Fruit fly (Drosophila melanogaster) whole organism, embryonic: ENCODE results near the gene Tsp66A.

Experiments
- BEAF-32 ChIP-seq: fragments of 200-800 bp; sonication (Bioruptor generic); optimal IDR thresholded peaks from 3 replicates; lab custom pipeline; 2017; ENCODE audit warnings: missing biosample characterization, missing genetic modification characterization, mild to moderate bottlenecking, moderate library complexity, missing genetic modification reagents
- CG12219 ChIP-seq: fragments of 200-800 bp; sonication (Bioruptor generic); optimal IDR thresholded peaks from 3 replicates; lab custom pipeline; 2018; ENCODE audit warnings: missing biosample characterization, mild to moderate bottlenecking, missing genetic modification characterization
- CG1233 ChIP-seq: fragments of 200-800 bp; sonication (Bioruptor generic); optimal IDR thresholded peaks from 4 replicates; lab custom pipeline; 2018; ENCODE audit warnings: missing biosample characterization, mild to moderate bottlenecking, missing genetic modification characterization
- CG13424 ChIP-seq: fragments of 200-800 bp; sonication (Bioruptor generic); optimal IDR thresholded peaks from 2 replicates; lab custom pipeline; 2019; ENCODE audit warnings: missing biosample characterization, mild to moderate bottlenecking, missing genetic modification characterization, moderate library complexity
- CG16813 ChIP-seq: fragments of 200-800 bp; sonication (Bioruptor generic); IDR thresholded peaks from 3 replicates; pipeline ENCODE4 v1.3.6; 2022; ENCODE audit warnings: missing biosample characterization, missing genetic modification characterization; ENCODE audit not compliant: partially characterized antibody
- CG17361 ChIP-seq: fragments of 200-800 bp; sonication (Bioruptor generic); IDR thresholded peaks from 3 replicates; pipeline ENCODE4 v1.3.6; 2022; ENCODE audit warnings: missing biosample characterization, missing genetic modification characterization
- CG31224 ChIP-seq: fragments of 200-800 bp; sonication (Bioruptor generic); IDR thresholded peaks from 2 replicates; pipeline ENCODE4 v1.3.6; 2022; ENCODE audit warnings: missing biosample characterization, missing genetic modification characterization
- CG7745 ChIP-seq: fragments of 200-800 bp; sonication (Bioruptor generic); optimal IDR thresholded peaks from 2 replicates; lab custom pipeline; 2018; ENCODE audit warnings: missing biosample characterization, mild to moderate bottlenecking, missing genetic modification characterization, moderate library complexity
- CG8924 ChIP-seq: fragments of 200-800 bp; optimal IDR thresholded peaks from 3 replicates; lab custom pipeline; 2019; ENCODE audit warnings: missing biosample characterization, mild to moderate bottlenecking, missing genetic modification characterization, moderate library complexity
- CG9797 ChIP-seq: fragments of 200-800 bp; sonication (Bioruptor generic); optimal IDR thresholded peaks from 3 replicates; lab custom pipeline; 2018; ENCODE audit warnings: missing biosample characterization, mild to moderate bottlenecking, missing genetic modification characterization
- CHES-1-like ChIP-seq: fragments of 200-800 bp; sonication (Bioruptor generic); optimal IDR thresholded peaks from 2 replicates; lab custom pipeline; 2016; ENCODE audit warnings: missing biosample characterization, missing genetic modification characterization
- CrebB ChIP-seq: fragments of 200-800 bp; sonication (Bioruptor generic); optimal IDR thresholded peaks from 3 replicates; lab custom pipeline; 2018; ENCODE audit warnings: missing biosample characterization, mild to moderate bottlenecking, missing genetic modification characterization
- Fer1 ChIP-seq: fragments of 200-800 bp; sonication (Bioruptor generic); optimal IDR thresholded peaks from 2 replicates; lab custom pipeline; 2017; ENCODE audit warnings: missing biosample characterization, mild to moderate bottlenecking, missing genetic modification characterization
- Fer2 ChIP-seq: fragments of 200-800 bp; sonication (Bioruptor generic); optimal IDR thresholded peaks from 2 replicates; lab custom pipeline; 2018; ENCODE audit warnings: missing biosample characterization, mild to moderate bottlenecking, missing genetic modification characterization, moderate library complexity
- HLH4C ChIP-seq: fragments of 200-800 bp; sonication (Bioruptor generic); IDR thresholded peaks from 3 replicates; pipeline ENCODE4 v1.3.6; 2022; ENCODE audit warnings: missing biosample characterization, missing genetic modification characterization; ENCODE audit not compliant: partially characterized antibody
- Hey ChIP-seq: fragments of 200-800 bp; sonication (Bioruptor generic); optimal IDR thresholded peaks from 3 replicates; lab custom pipeline; 2018; ENCODE audit warnings: missing biosample characterization, mild to moderate bottlenecking, missing genetic modification characterization
- Jarid2 ChIP-seq: fragments of 200-800 bp; sonication (Bioruptor generic); optimal IDR thresholded peaks from 3 replicates; lab custom pipeline; 2017; ENCODE audit warnings: mild to moderate bottlenecking, missing biosample characterization, missing genetic modification reagents, missing genetic modification characterization
- Lpt ChIP-seq: fragments of >200 bp; optimal IDR thresholded peaks from 2 replicates; lab custom pipeline; 2018; ENCODE audit warnings: missing biosample characterization, missing genetic modification characterization
- MESR4 ChIP-seq: fragments of 200-800 bp; sonication (Bioruptor generic); optimal IDR thresholded peaks from 2 replicates; lab custom pipeline; 2018; ENCODE audit warnings: missing biosample characterization, mild to moderate bottlenecking, missing genetic modification characterization, moderate library complexity
- Nf-YB ChIP-seq: fragments of 200-800 bp; sonication (Bioruptor generic); optimal IDR thresholded peaks from 3 replicates; lab custom pipeline; 2019; ENCODE audit warnings: missing biosample characterization, mild to moderate bottlenecking, missing genetic modification characterization, moderate library complexity
- YL-1 ChIP-seq: fragments of 200-800 bp; sonication (Bioruptor generic); optimal IDR thresholded peaks from 3 replicates; lab custom pipeline; 2017; ENCODE audit warnings: missing biosample characterization, mild to moderate bottlenecking, missing genetic modification characterization
- amos ChIP-seq: fragments of 200-800 bp; sonication (Bioruptor generic); IDR thresholded peaks from 2 replicates; pipeline ENCODE4 v1.3.6; 2022; ENCODE audit warnings: missing biosample characterization, missing genetic modification characterization; ENCODE audit not compliant: partially characterized antibody
- bigmax ChIP-seq: fragments of 200-800 bp; sonication (Bioruptor generic); optimal IDR thresholded peaks from 2 replicates; lab custom pipeline; 2018; ENCODE audit warnings: missing biosample characterization, mild to moderate bottlenecking, missing genetic modification characterization
- br ChIP-seq: fragments of >200 bp; optimal IDR thresholded peaks from 2 replicates; lab custom pipeline; 2017
- cad ChIP-seq: fragments of >200 bp; optimal IDR thresholded peaks from 2 replicates; lab custom pipeline; 2017; ENCODE audit warnings: missing biosample characterization, missing genetic modification characterization
- cg ChIP-seq: fragments of 200-800 bp; sonication (Bioruptor generic); optimal IDR thresholded peaks from 3 replicates; lab custom pipeline; 2019; ENCODE audit warnings: missing biosample characterization, mild to moderate bottlenecking, missing genetic modification characterization, moderate library complexity
- crol ChIP-seq: fragments of 200-800 bp; sonication (Bioruptor generic); IDR thresholded peaks from 2 replicates; pipeline ENCODE4 v1.3.6; 2022; ENCODE audit warnings: missing biosample characterization, missing genetic modification characterization
- dimm ChIP-seq: fragments of 200-800 bp; sonication (Bioruptor generic); IDR thresholded peaks from 2 replicates; pipeline ENCODE4 v1.3.6; 2022; ENCODE audit warnings: missing biosample characterization, missing genetic modification characterization
- grau ChIP-seq: fragments of 200-800 bp; optimal IDR thresholded peaks from 3 replicates; lab custom pipeline; 2019; ENCODE audit warnings: missing biosample characterization, mild to moderate bottlenecking, missing genetic modification characterization, moderate library complexity
- gsb ChIP-seq: fragments of 200-800 bp; sonication (Bioruptor generic); IDR thresholded peaks from 2 replicates; pipeline ENCODE4 v1.3.6; 2022; ENCODE audit warnings: missing biosample characterization, missing genetic modification characterization
- p53 ChIP-seq: fragments of 200-800 bp; sonication (Bioruptor generic); optimal IDR thresholded peaks from 2 replicates; lab custom pipeline; 2016; ENCODE audit warnings: missing biosample characterization, missing genetic modification characterization
- pan ChIP-seq, 4 experiments: fragments of >200 bp in 3 of 4; fragments of 200-800 bp in 1 of 4; sonication (Bioruptor generic) in 1 of 4; optimal IDR thresholded peaks in 3 of 4; IDR thresholded peaks in 1 of 4; 2 replicates each; pipeline versions ENCODE4 v1.3.6 to Lab custom; 2017 to 2022; ENCODE audit warnings: missing biosample characterization in 2 of 4, missing genetic modification characterization in 2 of 4, mixed read lengths in 1 of 4
- prd ChIP-seq, 3 experiments: fragments of >200 bp in 2 of 3; fragments of 200-800 bp in 1 of 3; sonication (Bioruptor generic) in 1 of 3; optimal IDR thresholded peaks in 2 of 3; IDR thresholded peaks in 1 of 3; 2 replicates in 2 of 3; 3 replicates in 1 of 3; pipeline versions ENCODE4 v1.3.6 to Lab custom; 2017 to 2022; ENCODE audit warnings: missing biosample characterization in 1 of 3, missing genetic modification characterization in 1 of 3
- sc ChIP-seq, 3 experiments: fragments of >200 bp in 2 of 3; fragments of 200-800 bp in 1 of 3; sonication (Bioruptor generic) in 1 of 3; optimal IDR thresholded peaks; 2 replicates in 2 of 3; 3 replicates in 1 of 3; lab custom pipeline; 2017; ENCODE audit warnings: mild to moderate bottlenecking in 1 of 3, missing biosample characterization in 1 of 3, missing genetic modification characterization in 1 of 3, missing genetic modification reagents in 1 of 3
- sim ChIP-seq: fragments of 200-800 bp; sonication (Bioruptor generic); IDR thresholded peaks from 2 replicates; pipeline ENCODE4 v1.3.6; 2022; ENCODE audit warnings: missing biosample characterization, missing genetic modification characterization
- sr ChIP-seq: fragments of 200-800 bp; sonication (Bioruptor generic); IDR thresholded peaks from 3 replicates; pipeline ENCODE4 v1.3.6; 2022; ENCODE audit warnings: missing biosample characterization, missing genetic modification characterization
- vvl ChIP-seq: fragments of 200-800 bp; sonication (Bioruptor generic); IDR thresholded peaks from 2 replicates; pipeline ENCODE4 v1.3.6; 2022; ENCODE audit warnings: missing biosample characterization, missing genetic modification characterization
- wdn ChIP-seq: fragments of 200-800 bp; sonication (Bioruptor generic); IDR thresholded peaks from 2 replicates; pipeline ENCODE4 v1.3.6; 2022; ENCODE audit warnings: missing biosample characterization, missing genetic modification characterization

The Tsp66A gene

DNA sequence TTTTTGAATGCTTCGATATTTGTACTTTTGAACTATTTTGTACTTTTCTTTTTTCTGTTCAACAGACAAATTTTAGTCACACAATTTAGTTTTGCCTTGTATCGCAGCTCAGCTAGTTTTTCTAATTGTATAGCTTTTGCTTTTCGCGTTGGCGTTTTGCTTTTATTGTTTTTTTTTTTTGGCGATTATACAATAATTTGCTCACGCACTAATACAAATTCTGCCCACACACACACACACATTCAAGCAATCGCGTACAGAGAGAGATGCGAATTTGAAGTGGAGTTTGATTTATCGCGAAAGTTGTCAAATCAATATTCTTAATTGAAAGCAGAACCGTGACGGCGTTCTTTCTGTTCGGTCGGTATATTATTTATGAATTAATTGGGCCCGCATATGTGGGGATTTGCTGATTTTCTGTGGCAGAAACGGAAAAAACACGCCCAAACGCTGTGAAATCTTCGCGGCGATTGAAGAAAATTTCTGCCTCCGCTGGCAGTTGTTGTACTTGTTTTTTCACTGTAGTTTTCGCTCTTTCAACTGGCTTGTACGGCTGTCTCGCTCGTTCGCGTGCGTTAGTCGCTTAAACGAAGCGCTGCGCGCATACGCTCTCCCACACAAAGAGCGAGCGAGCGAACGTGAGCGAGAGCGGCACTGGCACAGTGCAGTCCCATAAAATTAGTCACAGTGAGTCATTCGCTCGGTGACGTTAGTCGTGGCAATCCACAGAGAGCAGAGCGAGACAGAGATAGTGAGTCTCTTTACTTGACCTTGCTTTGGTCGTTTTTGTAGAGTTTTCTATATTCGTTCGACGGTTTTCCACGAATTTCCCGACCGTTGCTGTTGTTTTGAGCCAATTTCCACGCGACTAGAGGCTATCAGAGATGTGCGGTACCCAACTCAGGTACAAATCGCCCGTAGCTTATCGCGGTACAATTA lies 30.3 kb upstream of the Tsp66A start, which contains the start of gene Rac2 (continued):
- TF ChIP-seq CG1233 (no peak), YL-1 (peak; percentile 60), pan (optimal IDR thresholded peaks at IDR 0.05; lab: Kevin White, UChicago) (no peak), pan (GFP tag; optimal IDR thresholded peaks at IDR 0.05 in 1 of 2, IDR thresholded peaks at IDR 0.05 in 1 of 2) (peak in 1 of 2 experiments; percentile 16), amos (no peak), cg (GFP tag; lab: Kevin White, UChicago) (peak; percentile 77), CG16813 (GFP tag; lab: Robert Waterston, UW) (peak; percentile 40; the same call in 1 of the 3 replicates), crol (GFP tag; lab: Robert Waterston, UW) (peak; percentile 48; the same call in 1 of the 2 replicates), wdn (peak; percentile 57; the same call in 1 of the 2 replicates), Fer1 (GFP tag; lab: Kevin White, UChicago) (peak; percentile 15), Lpt (GFP tag; lab: Kevin White, UChicago) (no peak), br (lab: Kevin White, UChicago) (no peak), dimm (GFP tag; lab: Robert Waterston, UW) (no peak), CG12219 (GFP tag; lab: Kevin White, UChicago) (no peak), HLH4C (GFP tag; lab: Robert Waterston, UW) (0 out of 3 replicates have a peak, but pooled peaks have one; percentile 37), bigmax (no peak), CG8924 (tag; lab: Kevin White, UChicago) (peak; percentile 13), Jarid2 (peak; percentile 66), CG13424 (no peak), cad (GFP tag; lab: Kevin White, UChicago) (peak; percentile 76), grau (peak; percentile 90), MESR4 (GFP tag; lab: Kevin White, UChicago) (peak; percentile 14), p53 (GFP tag; lab: Kevin White, UChicago) (no peak), sr (GFP tag; lab: Robert Waterston, UW) (peak; percentile 67), CG7745 (tag; lab: Kevin White, UChicago) (no peak), Hey (tag; lab: Kevin White, UChicago) (no peak), sim (GFP tag; lab: Robert Waterston, UW) (peak; percentile 44; the same call in 1 of the 2 replicates), gsb (GFP tag; lab: Robert Waterston, UW) (0 out of 2 replicates have a peak, but pooled peaks have one; percentile 7), CrebB (peak; percentile 11), prd (optimal IDR thresholded peaks at IDR 0.05; lab: Kevin White, UChicago) (no peak), prd (GFP tag; IDR thresholded peaks at IDR 0.05; lab: Robert Waterston, UW) (peak; percentile 33; the same call in 2 of the 3 replicates), sc (optimal IDR thresholded peaks at IDR 0.05; lab: Kevin White, UChicago) (no peak), sc (GFP tag; optimal IDR thresholded peaks at IDR 0.05; lab: Kevin White, UChicago) (no peak), vvl (GFP tag; lab: Robert Waterston, UW) (peak; percentile 54; the same call in 1 of the 2 replicates), Nf-YB (peak; percentile 14), CG17361 (GFP tag; lab: Robert Waterston, UW) (peak; percentile 44; the same call in 1 of the 3 replicates), CHES-1-like (GFP tag; lab: Kevin White, UChicago) (peak; percentile 14), Fer2 (tag; lab: Kevin White, UChicago) (no peak), CG9797 (no peak), CG31224 (GFP tag; lab: Robert Waterston, UW) (0 out of 2 replicates have a peak, but pooled peaks have one; percentile 13), BEAF-32 (GFP tag; lab: Kevin White, UChicago) (no peak)
- TF ChIP-seq, all 482 proteins: peak for 191
